Worm (Caenorhabditis elegans) whole organism, young adult: ENCODE results near the gene M163.5.
A peak's percentile ranks its signal among the peaks of the same experiment; 100 is the strongest.

Source experiments
- B0019.2 ChIP-seq: fragments of 200-800 bp; sonication (Bioruptor generic); conservative IDR thresholded peaks from 2 replicates; pipeline ENCODE4 v1.3.6; 2022; ENCODE audit warnings: missing genetic modification reagents, missing genetic modification characterization, missing compliant biosample characterization
- B0035.1 ChIP-seq: sonication (generic microtip); optimal IDR thresholded peaks from 2 replicates; lab custom pipeline; 2016; ENCODE audit warnings: missing genetic modification characterization, mild to moderate bottlenecking, missing compliant biosample characterization, missing genotype, missing genetic modification reagents
- B0261.1 ChIP-seq: sonication (generic microtip); optimal IDR thresholded peaks from 2 replicates; lab custom pipeline; 2016; ENCODE audit warnings: mild to moderate bottlenecking, missing genetic modification characterization, moderate library complexity, missing compliant biosample characterization
- F52B5.7 ChIP-seq: sonication (generic microtip); optimal IDR thresholded peaks from 2 replicates; lab custom pipeline; 2016; ENCODE audit warnings: mild to moderate bottlenecking, missing genetic modification characterization, missing compliant biosample characterization
- F57C9.4 ChIP-seq: sonication (generic microtip); optimal IDR thresholded peaks from 2 replicates; lab custom pipeline; 2017; ENCODE audit warnings: mild to moderate bottlenecking, missing genetic modification characterization, missing compliant biosample characterization
- K11D2.4 ChIP-seq: fragments of 200-800 bp; sonication (Bioruptor generic); IDR thresholded peaks from 2 replicates; pipeline ENCODE4 v1.3.6; 2022; ENCODE audit warnings: missing genetic modification reagents, missing genetic modification characterization, missing compliant biosample characterization
- Y56A3A.18 ChIP-seq: fragments of 200-800 bp; sonication (Bioruptor generic); IDR thresholded peaks from 2 replicates; pipeline ENCODE4 v1.3.6; 2022; ENCODE audit warnings: missing genetic modification reagents, missing genetic modification characterization, missing compliant biosample characterization
- Y79H2A.3 ChIP-seq: fragments of 200-800 bp; sonication (Bioruptor generic); conservative IDR thresholded peaks from 2 replicates; pipeline ENCODE4 v1.3.6; 2022; ENCODE audit warnings: missing genetic modification reagents, missing genetic modification characterization, missing compliant biosample characterization
- Y95B8A.8 ChIP-seq: fragments of 200-800 bp; sonication (Bioruptor generic); IDR thresholded peaks from 2 replicates; pipeline ENCODE4 v1.3.6; 2022; ENCODE audit warnings: missing genetic modification reagents, missing genetic modification characterization, missing compliant biosample characterization
- akir-1 ChIP-seq: fragments of 200-800 bp; sonication (Bioruptor generic); optimal IDR thresholded peaks from 2 replicates; lab custom pipeline; 2018; ENCODE audit warnings: mild to moderate bottlenecking, missing genetic modification characterization, moderate library complexity, missing compliant biosample characterization
- aptf-2 ChIP-seq: fragments of 200-800 bp; sonication (Bioruptor generic); conservative IDR thresholded peaks from 2 replicates; pipeline ENCODE4 v1.3.6; 2022; ENCODE audit warnings: missing genetic modification reagents, missing genetic modification characterization, missing compliant biosample characterization
- bed-2 ChIP-seq: fragments of 200-800 bp; sonication (Bioruptor generic); IDR thresholded peaks from 2 replicates; pipeline ENCODE4 v1.3.6; 2022; ENCODE audit warnings: missing genetic modification reagents, missing genetic modification characterization, missing compliant biosample characterization
- ccch-3 ChIP-seq: fragments of 200-800 bp; sonication (Bioruptor generic); optimal IDR thresholded peaks from 2 replicates; lab custom pipeline; 2018; ENCODE audit warnings: mild to moderate bottlenecking, missing genetic modification characterization, missing compliant biosample characterization
- ceh-27 ChIP-seq: fragments of 200-800 bp; sonication (Bioruptor generic); optimal IDR thresholded peaks from 2 replicates; lab custom pipeline; 2018; ENCODE audit warnings: mild to moderate bottlenecking, missing genetic modification characterization, moderate library complexity, missing compliant biosample characterization
- ceh-58 ChIP-seq: fragments of 200-800 bp; sonication (Bioruptor generic); IDR thresholded peaks from 2 replicates; pipeline ENCODE4 v1.3.6; 2022; ENCODE audit warnings: missing genetic modification characterization, missing compliant biosample characterization
- ceh-91 ChIP-seq: fragments of 200-800 bp; sonication (Bioruptor generic); IDR thresholded peaks from 2 replicates; pipeline ENCODE4 v1.3.6; 2022; ENCODE audit warnings: missing genetic modification reagents, missing genetic modification characterization, missing compliant biosample characterization
- die-1 ChIP-seq: sonication (generic microtip); optimal IDR thresholded peaks from 2 replicates; lab custom pipeline; 2016; ENCODE audit warnings: missing genotype, mild to moderate bottlenecking, missing genetic modification characterization, missing compliant biosample characterization
- egrh-3 ChIP-seq: fragments of 200-800 bp; sonication (Bioruptor generic); IDR thresholded peaks from 2 replicates; pipeline ENCODE4 v1.3.6; 2022; ENCODE audit warnings: missing genetic modification reagents, missing genetic modification characterization, missing compliant biosample characterization
- ekl-4 ChIP-seq: fragments of 200-800 bp; sonication (Bioruptor generic); IDR thresholded peaks from 2 replicates; pipeline ENCODE4 v1.3.6; 2022; ENCODE audit warnings: missing genetic modification reagents, missing genetic modification characterization, missing compliant biosample characterization
- fkh-3 ChIP-seq: sonication (generic microtip); optimal IDR thresholded peaks from 2 replicates; lab custom pipeline; 2016; ENCODE audit warnings: mild to moderate bottlenecking, missing genetic modification characterization, missing compliant biosample characterization
- him-1 ChIP-seq: sonication (generic microtip); optimal IDR thresholded peaks from 2 replicates; lab custom pipeline; 2016; ENCODE audit warnings: missing genotype, missing genetic modification reagents, missing genetic modification characterization, missing compliant biosample characterization
- hrde-1 ChIP-seq: sonication (generic microtip); optimal IDR thresholded peaks from 2 replicates; lab custom pipeline; 2016; ENCODE audit warnings: missing genetic modification characterization, mild to moderate bottlenecking, missing compliant biosample characterization, moderate library complexity, missing genotype, missing genetic modification reagents, borderline replicate concordance
- hsf-1 ChIP-seq: fragments of 200-800 bp; sonication (Bioruptor generic); IDR thresholded peaks from 2 replicates; pipeline ENCODE4 v1.3.6; 2022; ENCODE audit warnings: missing genetic modification reagents, missing genetic modification characterization, missing compliant biosample characterization
- lag-1 ChIP-seq: fragments of 200-800 bp; sonication (Bioruptor generic); IDR thresholded peaks from 2 replicates; pipeline ENCODE4 v1.3.6; 2022; ENCODE audit warnings: missing genetic modification reagents, missing genetic modification characterization, missing compliant biosample characterization
- let-526 ChIP-seq: fragments of 200-800 bp; sonication (Bioruptor generic); IDR thresholded peaks from 2 replicates; pipeline ENCODE4 v1.3.6; 2022; ENCODE audit warnings: missing genetic modification reagents, missing genetic modification characterization, missing compliant biosample characterization
- lin-54 ChIP-seq: fragments of 200-800 bp; sonication (Bioruptor generic); optimal IDR thresholded peaks from 2 replicates; lab custom pipeline; 2018; ENCODE audit warnings: mild to moderate bottlenecking, missing genetic modification characterization, missing compliant biosample characterization
- lsy-27 ChIP-seq: sonication (generic microtip); optimal IDR thresholded peaks from 2 replicates; lab custom pipeline; 2017; ENCODE audit warnings: missing genetic modification characterization, mild to moderate bottlenecking, missing compliant biosample characterization, antibody characterized with exemption, missing genotype, borderline replicate concordance; ENCODE audit not compliant: insufficient read depth
- madf-10 ChIP-seq: sonication (generic microtip); optimal IDR thresholded peaks from 2 replicates; lab custom pipeline; 2016; ENCODE audit warnings: mild to moderate bottlenecking, missing genetic modification characterization, missing compliant biosample characterization
- mcd-1 ChIP-seq: fragments of 200-800 bp; sonication (Bioruptor generic); IDR thresholded peaks from 2 replicates; pipeline ENCODE4 v1.3.6; 2022; ENCODE audit warnings: missing genetic modification reagents, missing genetic modification characterization, missing compliant biosample characterization
- mel-28 ChIP-seq: sonication (generic microtip); optimal IDR thresholded peaks from 2 replicates; lab custom pipeline; 2016; ENCODE audit warnings: borderline replicate concordance, mild to moderate bottlenecking, missing genetic modification characterization, missing compliant biosample characterization
- nhr-120 ChIP-seq: fragments of 200-800 bp; sonication (Bioruptor generic); IDR thresholded peaks from 2 replicates; pipeline ENCODE4 v1.3.6; 2022; ENCODE audit warnings: missing genetic modification characterization, missing compliant biosample characterization
- nhr-90 ChIP-seq: sonication (generic microtip); optimal IDR thresholded peaks from 2 replicates; lab custom pipeline; 2016; ENCODE audit warnings: missing genotype, mild to moderate bottlenecking, missing genetic modification characterization, missing compliant biosample characterization
- pbrm-1 ChIP-seq: fragments of 200-800 bp; sonication (Bioruptor generic); IDR thresholded peaks from 2 replicates; pipeline ENCODE4 v1.3.6; 2022; ENCODE audit warnings: missing genetic modification reagents, missing genetic modification characterization, missing compliant biosample characterization
- pha-4 ChIP-seq: fragments of 150-350 bp; sonication (generic microtip); optimal IDR thresholded peaks from 2 replicates; lab custom pipeline; 2014; ENCODE audit warnings: missing biosample characterization, missing genetic modification reagents, missing genetic modification characterization
- repo-1 ChIP-seq: sonication (generic microtip); optimal IDR thresholded peaks from 2 replicates; lab custom pipeline; 2017; ENCODE audit warnings: mild to moderate bottlenecking, missing genetic modification characterization, missing compliant biosample characterization
- snpc-1.3 ChIP-seq: sonication (generic microtip); optimal IDR thresholded peaks from 2 replicates; lab custom pipeline; 2017; ENCODE audit warnings: missing genetic modification characterization, mild to moderate bottlenecking, missing compliant biosample characterization, antibody characterized with exemption, moderate library complexity, missing genotype, missing genetic modification reagents; ENCODE audit not compliant: insufficient read depth
- snpc-3.4 ChIP-seq: sonication (generic microtip); optimal IDR thresholded peaks from 2 replicates; lab custom pipeline; 2017; ENCODE audit warnings: missing genetic modification characterization, mild to moderate bottlenecking, missing compliant biosample characterization, antibody characterized with exemption, moderate library complexity, missing genotype, missing genetic modification reagents
- snpc-4 ChIP-seq, 5 experiments: fragments of 150-350 bp in 1 of 5; sonication (generic microtip) in 4 of 5; optimal IDR thresholded peaks; 2 replicates each; lab custom pipeline; 2014 to 2018; ENCODE audit warnings: missing genetic modification characterization in 5 of 5, missing biosample characterization in 3 of 5, antibody characterized with exemption in 2 of 5, mild to moderate bottlenecking in 2 of 5, missing compliant biosample characterization in 2 of 5, missing genotype in 2 of 5, moderate library complexity in 2 of 5, missing genetic modification reagents in 1 of 5
- somi-1 ChIP-seq: fragments of 200-800 bp; sonication (Bioruptor generic); optimal IDR thresholded peaks from 2 replicates; lab custom pipeline; 2018; ENCODE audit warnings: mild to moderate bottlenecking, missing genetic modification characterization, missing compliant biosample characterization
- tlf-1 ChIP-seq: fragments of 200-800 bp; sonication (Bioruptor generic); optimal IDR thresholded peaks from 2 replicates; lab custom pipeline; 2018; ENCODE audit warnings: mild to moderate bottlenecking, missing genetic modification characterization, missing compliant biosample characterization
- unc-130 ChIP-seq: sonication (generic microtip); optimal IDR thresholded peaks from 2 replicates; lab custom pipeline; 2016; ENCODE audit warnings: missing genetic modification reagents, missing genetic modification characterization, missing compliant biosample characterization
- ztf-18 ChIP-seq: sonication (generic microtip); optimal IDR thresholded peaks from 2 replicates; lab custom pipeline; 2016; ENCODE audit warnings: missing genotype, mild to moderate bottlenecking, missing genetic modification characterization, missing compliant biosample characterization
- ztf-22 ChIP-seq: fragments of 200-800 bp; sonication (Bioruptor generic); optimal IDR thresholded peaks from 2 replicates; lab custom pipeline; 2018; ENCODE audit warnings: mild to moderate bottlenecking, missing genetic modification characterization, moderate library complexity, missing compliant biosample characterization
- ztf-26 ChIP-seq: sonication (generic microtip); optimal IDR thresholded peaks from 2 replicates; lab custom pipeline; 2017; ENCODE audit warnings: missing genetic modification characterization, missing compliant biosample characterization
- ztf-3 ChIP-seq: fragments of 200-800 bp; sonication (Bioruptor generic); optimal IDR thresholded peaks from 2 replicates; lab custom pipeline; 2018; ENCODE audit warnings: mild to moderate bottlenecking, missing genetic modification characterization, missing compliant biosample characterization

Gene M163.5

DNA sequence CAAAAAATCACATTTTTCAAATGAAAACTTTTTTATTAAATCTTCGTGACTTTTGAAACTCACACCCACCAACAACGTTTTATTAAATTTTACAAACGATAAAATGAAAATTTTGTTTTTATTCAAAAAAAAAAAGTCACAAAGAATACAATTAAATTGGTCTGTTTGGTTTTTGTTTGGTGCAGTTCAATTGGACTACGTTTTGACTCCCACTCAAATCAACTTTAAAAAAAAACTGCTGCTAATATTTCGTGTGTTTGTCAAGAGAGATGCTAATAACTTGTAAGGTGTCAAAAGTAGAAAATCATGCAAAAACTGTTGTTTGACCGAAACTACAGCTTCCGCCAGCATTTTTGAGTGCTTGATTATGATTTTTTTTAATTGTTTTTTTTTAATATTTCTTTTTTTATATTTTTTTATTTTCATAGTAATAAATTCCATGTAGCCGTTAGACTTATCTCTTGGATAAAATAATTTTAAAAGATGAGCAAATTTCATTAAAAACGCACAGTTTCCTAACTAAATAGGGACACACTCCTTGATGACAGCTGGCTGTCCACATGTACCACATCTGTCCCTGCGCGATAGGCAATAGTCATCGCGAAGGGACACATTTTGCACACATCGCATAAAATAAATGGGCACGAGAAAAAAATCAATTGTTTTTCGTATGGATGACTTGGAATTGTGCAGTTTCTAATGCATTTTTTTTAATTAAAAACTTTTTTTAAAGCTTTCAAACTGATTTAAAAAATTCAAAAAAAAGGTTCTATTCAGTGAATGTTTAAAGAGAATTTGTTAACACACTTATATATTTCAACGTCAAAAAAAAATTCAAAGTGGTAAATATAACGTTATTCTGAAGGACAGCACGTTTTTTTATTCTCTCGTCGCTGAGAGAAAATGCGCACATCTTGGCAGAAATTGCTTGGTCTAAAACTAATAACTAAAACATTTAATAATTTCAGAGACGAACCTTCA lies 51.8 kb downstream of the M163.5 start (continued):
- no peak for TF ChIP-seq hrde-1
- TF ChIP-seq K11D2.4 = peak; percentile 100
- TF ChIP-seq B0035.1 = peak; percentile 97
- peak; percentile 95 for TF ChIP-seq nhr-120 (GFP tag; lab: Robert Waterston, UW)
- TF ChIP-seq B0019.2 (GFP tag; lab: Robert Waterston, UW) = no peak
- TF ChIP-seq ztf-22 (GFP tag; lab: Kevin White, UChicago) = peak; percentile 98
- TF ChIP-seq bed-2 (GFP tag; lab: Robert Waterston, UW) = peak; percentile 89
- peak; percentile 99 for TF ChIP-seq ceh-27 (GFP tag; lab: Kevin White, UChicago)
- TF ChIP-seq hsf-1 (GFP tag; lab: Robert Waterston, UW) = no peak
- TF ChIP-seq fkh-3 (tag; lab: Kevin White, UChicago) = no peak
- TF ChIP-seq lin-54 (GFP tag; lab: Kevin White, UChicago) = peak; percentile 92
- TF ChIP-seq B0261.1 (tag; lab: Kevin White, UChicago) = peak; percentile 62
- TF ChIP-seq akir-1 = peak; percentile 72
- TF ChIP-seq die-1 = peak; percentile 59
- peak; percentile 100 for TF ChIP-seq repo-1
- TF ChIP-seq him-1 (tag; lab: Kevin White, UChicago) = no peak
- peak; percentile 97 for TF ChIP-seq pbrm-1
- no peak for TF ChIP-seq aptf-2 (GFP tag; lab: Robert Waterston, UW)
- TF ChIP-seq mel-28 (tag; lab: Kevin White, UChicago) = peak; percentile 75
- TF ChIP-seq F52B5.7 (tag; lab: Kevin White, UChicago) = peak; percentile 90
- peak; percentile 92 for TF ChIP-seq lag-1 (GFP tag; lab: Robert Waterston, UW)
- TF ChIP-seq ztf-3 (GFP tag; lab: Kevin White, UChicago) = peak; percentile 95
- peak; percentile 66 for TF ChIP-seq lsy-27 (tag; lab: Kevin White, UChicago)
- TF ChIP-seq Y79H2A.3 (GFP tag; lab: Robert Waterston, UW) = no peak
- peak; percentile 56 for TF ChIP-seq snpc-1.3
- TF ChIP-seq ztf-26 (tag; lab: Kevin White, UChicago) = peak; percentile 100
- TF ChIP-seq egrh-3 (GFP tag; lab: Robert Waterston, UW) = no peak
- peak; percentile 100 for TF ChIP-seq Y56A3A.18 (GFP tag; lab: Robert Waterston, UW)
- TF ChIP-seq ceh-58 (GFP tag; lab: Robert Waterston, UW) = no peak
- TF ChIP-seq unc-130 (GFP tag; lab: Kevin White, UChicago) = peak; percentile 32
- TF ChIP-seq ztf-18 (tag; lab: Kevin White, UChicago) = peak; percentile 80
- TF ChIP-seq tlf-1 (GFP tag; lab: Kevin White, UChicago) = peak; percentile 99
- peak; percentile 94 for TF ChIP-seq ekl-4 (GFP tag; lab: Robert Waterston, UW)
- TF ChIP-seq madf-10 = peak; percentile 97
- TF ChIP-seq F57C9.4 = peak; percentile 81
- TF ChIP-seq mcd-1 (GFP tag; lab: Robert Waterston, UW) = peak; percentile 92
- 0 out of 2 replicates have a peak, but pooled peaks have one; percentile 64 for TF ChIP-seq Y95B8A.8 (GFP tag; lab: Robert Waterston, UW)
- peak; percentile 97 for TF ChIP-seq somi-1
- peak; percentile 91 for TF ChIP-seq nhr-90 (tag; lab: Kevin White, UChicago)
- peak; percentile 67 for TF ChIP-seq snpc-4 (GFP tag; optimal IDR thresholded peaks at IDR 0.05; lab: Kevin White, UChicago)
- peak; percentile 43 to 93 (median 89) for TF ChIP-seq snpc-4 (tag; optimal IDR thresholded peaks at IDR 0.05; lab: Kevin White, UChicago)
- TF ChIP-seq pha-4 = peak; percentile 40
- TF ChIP-seq ccch-3 (GFP tag; lab: Kevin White, UChicago) = peak; percentile 87
- no peak for TF ChIP-seq ceh-91 (GFP tag; lab: Robert Waterston, UW)
- peak; percentile 95 for TF ChIP-seq let-526 (GFP tag; lab: Robert Waterston, UW)
- no peak for TF ChIP-seq snpc-3.4
